Worm (Caenorhabditis elegans): ENCODE results near the gene dnj-8.

DNA sequence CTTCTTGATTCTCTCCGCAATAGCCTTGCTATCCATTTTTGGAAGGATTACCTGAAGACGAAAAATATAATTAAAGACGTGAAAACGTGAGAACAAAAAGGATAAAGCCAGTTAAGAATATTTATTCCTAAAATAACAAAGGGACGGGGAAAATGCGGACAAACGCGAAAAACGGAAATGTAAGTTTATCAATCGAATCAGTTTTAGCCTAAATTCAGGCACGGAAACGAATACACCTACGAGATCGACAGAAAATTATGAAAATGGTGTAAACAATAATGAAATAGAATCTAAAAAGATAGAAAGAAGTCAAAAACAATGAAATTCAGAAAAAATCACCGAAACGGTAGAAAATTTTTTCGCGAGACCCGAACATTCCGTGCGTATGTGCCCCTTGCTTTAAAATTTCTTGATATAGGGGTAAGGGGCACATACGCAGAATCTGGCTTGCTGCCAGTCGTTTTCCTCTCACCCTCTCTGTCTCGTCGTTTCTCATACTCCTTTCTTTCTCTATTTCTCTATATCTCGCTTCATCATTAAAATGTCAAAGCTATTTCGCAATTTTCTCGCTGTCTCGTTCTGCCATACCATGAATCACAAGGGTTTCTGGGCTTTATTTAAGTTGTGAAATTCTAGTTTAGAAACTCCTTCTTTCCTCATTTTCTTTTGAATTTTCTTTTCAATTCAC is 9.1 kb downstream of the dnj-8 start, which contains the start of gene icd-1:
- TF ChIP-seq aly-2 (tag; optimal IDR thresholded peaks at IDR 0.05) (peak; percentile 91), pax-3 (tag; optimal IDR thresholded peaks at IDR 0.05) (peak; percentile 90), unc-62 (GFP tag; optimal IDR thresholded peaks at IDR 0.05) (no peak), snu-23 (GFP tag; optimal IDR thresholded peaks at IDR 0.05) (peak; percentile 99), fos-1 (tag; optimal IDR thresholded peaks at IDR 0.05) (peak; percentile 95), dpl-1 (GFP tag; optimal IDR thresholded peaks at IDR 0.05) (peak; percentile 76 to 81 (median 76)), nhr-12 (tag; optimal IDR thresholded peaks at IDR 0.05) (no peak), nhr-90 (tag; optimal IDR thresholded peaks at IDR 0.05; ENCODE audit: poor library complexity) (peak; percentile 94), fkh-10 (GFP tag; optimal IDR thresholded peaks at IDR 0.05) (peak; percentile 86), jun-1 (tag; optimal IDR thresholded peaks at IDR 0.05) (peak; percentile 94), tbx-2 (tag; optimal IDR thresholded peaks at IDR 0.05) (peak; percentile 97), nhr-77 (tag; optimal IDR thresholded peaks at IDR 0.05) (peak; percentile 94), lin-35 (GFP tag; optimal IDR thresholded peaks at IDR 0.05) (peak; percentile 84 to 87), fkh-8 (tag; optimal IDR thresholded peaks at IDR 0.05) (peak; percentile 96)
